Fruit fly (Drosophila melanogaster): ENCODE measurements around the gene Tbc1d15-17.
A peak's percentile ranks its signal among the peaks of the same experiment; 100 is the strongest.

The Tbc1d15-17 gene

dm6 chr2L:195668-196067, 11.3 kb upstream of the Tbc1d15-17 start:
- TF ChIP-seq Dfd (GFP tag; optimal IDR thresholded peaks at IDR 0.05) (no peak), dsf (GFP tag; optimal IDR thresholded peaks at IDR 0.05; ENCODE audit: borderline replicate concordance) (no peak), CrebA (GFP tag; optimal IDR thresholded peaks at IDR 0.05; ENCODE audit: borderline replicate concordance) (no peak), dmrt93B (GFP tag; optimal IDR thresholded peaks at IDR 0.05) (no peak), Hnf4 (GFP tag; optimal IDR thresholded peaks at IDR 0.05) (no peak), Hr83 (GFP tag; optimal IDR thresholded peaks at IDR 0.05; ENCODE audit: poor library complexity, severe bottlenecking) (no peak), sv (GFP tag; optimal IDR thresholded peaks at IDR 0.05) (no peak), Vsx2 (GFP tag; optimal IDR thresholded peaks at IDR 0.05; ENCODE audit: partially characterized antibody) (no peak), psq (GFP tag; optimal IDR thresholded peaks at IDR 0.05) (no peak), jim (GFP tag; optimal IDR thresholded peaks at IDR 0.05) (no peak), lola (GFP tag; optimal IDR thresholded peaks at IDR 0.05) (no peak), Abd-B (GFP tag; optimal IDR thresholded peaks at IDR 0.05) (no peak), Jra (GFP tag; optimal IDR thresholded peaks at IDR 0.05) (no peak), CG9705 (GFP tag; optimal IDR thresholded peaks at IDR 0.05) (no peak), dl (GFP tag; optimal IDR thresholded peaks at IDR 0.05; ENCODE audit: insufficient read depth in 1 of 2, partially characterized antibody in 2 of 2) (no peak), Rel (GFP tag; optimal IDR thresholded peaks at IDR 0.05) (no peak), Rel (tag; optimal IDR thresholded peaks at IDR 0.05) (no peak), Sp1 (GFP tag; optimal IDR thresholded peaks at IDR 0.05) (no peak), woc (GFP tag; optimal IDR thresholded peaks at IDR 0.05) (no peak), fru (GFP tag; optimal IDR thresholded peaks at IDR 0.05) (no peak), br (GFP tag; optimal IDR thresholded peaks at IDR 0.05) (no peak)

- TF ChIP-seq fru (GFP tag; optimal IDR thresholded peaks at IDR 0.05) = no peak
- no peak for TF ChIP-seq dl (GFP tag; optimal IDR thresholded peaks at IDR 0.05; ENCODE audit: insufficient read depth in 1 of 2, partially characterized antibody in 2 of 2)
- TF ChIP-seq Dfd (GFP tag; optimal IDR thresholded peaks at IDR 0.05) = no peak
- TF ChIP-seq CG9705 (GFP tag; optimal IDR thresholded peaks at IDR 0.05) = peak; percentile 37
- TF ChIP-seq tai (GFP tag; optimal IDR thresholded peaks at IDR 0.05) = no peak
- TF ChIP-seq OdsH (GFP tag; optimal IDR thresholded peaks at IDR 0.05) = peak; percentile 57
- no peak for TF ChIP-seq Hnf4 (GFP tag; optimal IDR thresholded peaks at IDR 0.05)
- no peak for TF ChIP-seq h (GFP tag; optimal IDR thresholded peaks at IDR 0.05)
- TF ChIP-seq usp (GFP tag; optimal IDR thresholded peaks at IDR 0.05) = no peak
- TF ChIP-seq Abd-B (GFP tag; optimal IDR thresholded peaks at IDR 0.05) = no peak
- no peak for TF ChIP-seq CrebA (GFP tag; optimal IDR thresholded peaks at IDR 0.05; ENCODE audit: borderline replicate concordance)
- no peak for TF ChIP-seq Vsx2 (GFP tag; optimal IDR thresholded peaks at IDR 0.05; ENCODE audit: partially characterized antibody)
- TF ChIP-seq Jra (GFP tag; optimal IDR thresholded peaks at IDR 0.05) = peak; percentile 34
- no peak for TF ChIP-seq jim (GFP tag; optimal IDR thresholded peaks at IDR 0.05)
- TF ChIP-seq dsf (GFP tag; optimal IDR thresholded peaks at IDR 0.05; ENCODE audit: borderline replicate concordance) = no peak
- no peak for TF ChIP-seq N (GFP tag; optimal IDR thresholded peaks at IDR 0.05)
- no peak for TF ChIP-seq lola (GFP tag; optimal IDR thresholded peaks at IDR 0.05)
- TF ChIP-seq Myc (optimal IDR thresholded peaks at IDR 0.05) = no peak
- no peak for TF ChIP-seq Dif (GFP tag; optimal IDR thresholded peaks at IDR 0.05; ENCODE audit: partially characterized antibody)
- no peak for TF ChIP-seq GATAd (GFP tag; optimal IDR thresholded peaks at IDR 0.05)
- TF ChIP-seq Hr78 (GFP tag; optimal IDR thresholded peaks at IDR 0.05) = no peak
- peak; percentile 33 for TF ChIP-seq sv (GFP tag; optimal IDR thresholded peaks at IDR 0.05)
- TF ChIP-seq Sp1 (GFP tag; optimal IDR thresholded peaks at IDR 0.05) = no peak
- TF ChIP-seq CG32264 (GFP tag; optimal IDR thresholded peaks at IDR 0.05) = no peak
- TF ChIP-seq Mio (GFP tag; optimal IDR thresholded peaks at IDR 0.05) = no peak
- peak in 1 of 2 experiments; percentile 63 for TF ChIP-seq foxo (GFP tag; optimal IDR thresholded peaks at IDR 0.05)
- TF ChIP-seq pan (optimal IDR thresholded peaks at IDR 0.05) = no peak
- TF ChIP-seq dmrt93B (GFP tag; optimal IDR thresholded peaks at IDR 0.05) = no peak
- peak; percentile 41 for TF ChIP-seq psq (GFP tag; optimal IDR thresholded peaks at IDR 0.05)
- no peak for TF ChIP-seq br (GFP tag; optimal IDR thresholded peaks at IDR 0.05)
- TF ChIP-seq Rel (GFP tag; optimal IDR thresholded peaks at IDR 0.05) = no peak
- TF ChIP-seq Rel (tag; optimal IDR thresholded peaks at IDR 0.05) = peak; percentile 53
- peak; percentile 48 for TF ChIP-seq Hr83 (GFP tag; optimal IDR thresholded peaks at IDR 0.05; ENCODE audit: poor library complexity, severe bottlenecking)
- TF ChIP-seq rgr (GFP tag; optimal IDR thresholded peaks at IDR 0.05) = no peak
- TF ChIP-seq HLH106 (tag; optimal IDR thresholded peaks at IDR 0.05) = peak; percentile 48
- no peak for TF ChIP-seq brk (GFP tag; optimal IDR thresholded peaks at IDR 0.05)
- no peak for TF ChIP-seq ey (GFP tag; optimal IDR thresholded peaks at IDR 0.05)
- TF ChIP-seq sage (GFP tag; optimal IDR thresholded peaks at IDR 0.05) = no peak
- TF ChIP-seq woc (GFP tag; optimal IDR thresholded peaks at IDR 0.05) = no peak
Observed at dm6 chr2L:203529-204127, 3.4 kb upstream of the Tbc1d15-17 start, which contains the start of gene mRpL10. Gene mRpL10, plus strand, starts transcription at chr2L:203779.
